Fruit fly (Drosophila melanogaster) whole organism, embryonic: Measurements from ENCODE around the gene SP555.

Experiments used
- Asciz ChIP-seq: fragments of 200-800 bp; sonication (Bioruptor generic); optimal IDR thresholded peaks from 2 replicates; lab custom pipeline; 2017; ENCODE audit warnings: missing biosample characterization, mild to moderate bottlenecking, missing genetic modification characterization, missing genetic modification reagents
- Bdp1 ChIP-seq: fragments of 200-800 bp; sonication (Bioruptor generic); optimal IDR thresholded peaks from 3 replicates; lab custom pipeline; 2016; ENCODE audit warnings: missing biosample characterization, missing genetic modification characterization
- CG10274 ChIP-seq: fragments of 200-800 bp; sonication (Bioruptor generic); optimal IDR thresholded peaks from 3 replicates; lab custom pipeline; 2017; ENCODE audit warnings: missing biosample characterization, mild to moderate bottlenecking, missing genetic modification characterization
- CG11093 ChIP-seq: fragments of 200-800 bp; sonication (Bioruptor generic); IDR thresholded peaks from 3 replicates; pipeline ENCODE4 v1.3.6; 2022; ENCODE audit warnings: missing biosample characterization, missing genetic modification characterization
- CG11456 ChIP-seq: fragments of 200-800 bp; sonication (Bioruptor generic); IDR thresholded peaks from 3 replicates; pipeline ENCODE4 v1.3.6; 2022; ENCODE audit warnings: missing biosample characterization, missing genetic modification characterization
- CG12236 ChIP-seq: fragments of 200-800 bp; sonication (Bioruptor generic); optimal IDR thresholded peaks from 2 replicates; lab custom pipeline; 2016; ENCODE audit warnings: missing biosample characterization, missing genetic modification characterization
- CG12659 ChIP-seq: fragments of 200-800 bp; sonication (Bioruptor generic); optimal IDR thresholded peaks from 3 replicates; lab custom pipeline; 2017; ENCODE audit warnings: mild to moderate bottlenecking, missing biosample characterization, missing genetic modification reagents, missing genetic modification characterization
- CG12744 ChIP-seq: fragments of 200-800 bp; sonication (Bioruptor generic); optimal IDR thresholded peaks from 2 replicates; lab custom pipeline; 2016; ENCODE audit warnings: missing biosample characterization, missing genetic modification characterization
- CG14965 ChIP-seq: fragments of 200-800 bp; sonication (Bioruptor generic); optimal IDR thresholded peaks from 2 replicates; lab custom pipeline; 2016; ENCODE audit warnings: missing biosample characterization, missing genetic modification characterization, borderline replicate concordance
- CG15696 ChIP-seq: fragments of 200-800 bp; sonication (Bioruptor generic); optimal IDR thresholded peaks from 2 replicates; lab custom pipeline; 2019; ENCODE audit warnings: missing biosample characterization, mild to moderate bottlenecking, missing genetic modification characterization, moderate library complexity
- CG16813 ChIP-seq: fragments of 200-800 bp; sonication (Bioruptor generic); IDR thresholded peaks from 3 replicates; pipeline ENCODE4 v1.3.6; 2022; ENCODE audit warnings: missing biosample characterization, missing genetic modification characterization; ENCODE audit not compliant: partially characterized antibody
- CG17186 ChIP-seq: fragments of 200-800 bp; sonication (Bioruptor generic); optimal IDR thresholded peaks from 3 replicates; lab custom pipeline; 2017; ENCODE audit warnings: missing biosample characterization, missing genetic modification reagents, missing genetic modification characterization
- CG17568 ChIP-seq: fragments of 200-800 bp; sonication (Bioruptor generic); optimal IDR thresholded peaks from 2 replicates; lab custom pipeline; 2018; ENCODE audit warnings: missing biosample characterization, mild to moderate bottlenecking, missing genetic modification characterization, moderate library complexity
- CG17612 ChIP-seq: fragments of 200-800 bp; sonication (Bioruptor generic); IDR thresholded peaks from 2 replicates; pipeline ENCODE4 v1.3.6; 2022; ENCODE audit warnings: missing biosample characterization, missing genetic modification characterization
- CG1792 ChIP-seq: fragments of 200-800 bp; sonication (Bioruptor generic); optimal IDR thresholded peaks from 2 replicates; lab custom pipeline; 2016; ENCODE audit warnings: missing biosample characterization, missing genetic modification characterization
- CG2116 ChIP-seq: fragments of 200-800 bp; sonication (Bioruptor generic); optimal IDR thresholded peaks from 3 replicates; lab custom pipeline; 2018; ENCODE audit warnings: missing biosample characterization, mild to moderate bottlenecking, missing genetic modification characterization
- CG30403 ChIP-seq: fragments of 200-800 bp; sonication (Bioruptor generic); optimal IDR thresholded peaks from 3 replicates; lab custom pipeline; 2016; ENCODE audit warnings: missing biosample characterization, missing genetic modification characterization
- CG3281 ChIP-seq: fragments of 200-800 bp; sonication (Bioruptor generic); optimal IDR thresholded peaks from 3 replicates; lab custom pipeline; 2017; ENCODE audit warnings: missing biosample characterization, mild to moderate bottlenecking, missing genetic modification characterization
- CG3838 ChIP-seq: fragments of 200-800 bp; sonication (Bioruptor generic); optimal IDR thresholded peaks from 3 replicates; lab custom pipeline; 2016; ENCODE audit warnings: missing biosample characterization, missing genetic modification characterization
- CG3847 ChIP-seq: fragments of 200-800 bp; sonication (Bioruptor generic); IDR thresholded peaks from 2 replicates; pipeline ENCODE4 v1.3.6; 2022; ENCODE audit warnings: missing biosample characterization, missing genetic modification characterization
- CG4360 ChIP-seq: fragments of 200-800 bp; sonication (Bioruptor generic); IDR thresholded peaks from 2 replicates; pipeline ENCODE4 v1.3.6; 2022; ENCODE audit warnings: missing biosample characterization, missing genetic modification characterization
- CG43689 ChIP-seq: fragments of 200-800 bp; sonication (Bioruptor generic); IDR thresholded peaks from 2 replicates; pipeline ENCODE4 v1.3.6; 2022; ENCODE audit warnings: missing biosample characterization, missing genetic modification characterization
- CG4854 ChIP-seq: fragments of 200-800 bp; sonication (Bioruptor generic); optimal IDR thresholded peaks from 2 replicates; lab custom pipeline; 2016; ENCODE audit warnings: missing biosample characterization, missing genetic modification characterization, inconsistent platforms
- CG8089 ChIP-seq: fragments of 200-800 bp; sonication (Bioruptor generic); optimal IDR thresholded peaks from 3 replicates; lab custom pipeline; 2016; ENCODE audit warnings: missing biosample characterization, missing genetic modification characterization
- Dbx ChIP-seq: fragments of 200-800 bp; sonication (Bioruptor generic); IDR thresholded peaks from 3 replicates; pipeline ENCODE4 v1.3.6; 2022; ENCODE audit warnings: missing biosample characterization, missing genetic modification characterization
- Dip2 ChIP-seq: fragments of 200-800 bp; sonication (Bioruptor generic); IDR thresholded peaks from 2 replicates; pipeline ENCODE4 v1.3.6; 2022; ENCODE audit warnings: missing biosample characterization, missing genetic modification characterization
- Fer3 ChIP-seq: fragments of 200-800 bp; sonication (Bioruptor generic); optimal IDR thresholded peaks from 2 replicates; lab custom pipeline; 2018; ENCODE audit warnings: missing biosample characterization, mild to moderate bottlenecking, missing genetic modification characterization, moderate library complexity
- Lhr ChIP-seq: fragments of 200-800 bp; sonication (Bioruptor generic); optimal IDR thresholded peaks from 3 replicates; lab custom pipeline; 2017; ENCODE audit warnings: mild to moderate bottlenecking, missing biosample characterization, missing genetic modification reagents, missing genetic modification characterization
- MESR4 ChIP-seq: fragments of 200-800 bp; sonication (Bioruptor generic); optimal IDR thresholded peaks from 2 replicates; lab custom pipeline; 2018; ENCODE audit warnings: missing biosample characterization, mild to moderate bottlenecking, missing genetic modification characterization, moderate library complexity
- Mad ChIP-seq: fragments of 200-800 bp; sonication (Bioruptor generic); optimal IDR thresholded peaks from 2 replicates; lab custom pipeline; 2016; ENCODE audit warnings: missing biosample characterization, missing genetic modification characterization
- Myb ChIP-seq: fragments of 200-800 bp; sonication (Bioruptor generic); optimal IDR thresholded peaks from 2 replicates; lab custom pipeline; 2016; ENCODE audit warnings: missing biosample characterization, missing genetic modification characterization
- NfI ChIP-seq: fragments of 200-800 bp; sonication (Bioruptor generic); optimal IDR thresholded peaks from 3 replicates; lab custom pipeline; 2018; ENCODE audit warnings: missing biosample characterization, mild to moderate bottlenecking, missing genetic modification characterization, moderate library complexity
- PHDP ChIP-seq: fragments of 200-800 bp; sonication (Bioruptor generic); optimal IDR thresholded peaks from 3 replicates; lab custom pipeline; 2018; ENCODE audit warnings: missing biosample characterization, mild to moderate bottlenecking, missing genetic modification characterization, moderate library complexity
- Scr ChIP-seq: fragments of 200-800 bp; sonication (Bioruptor generic); IDR thresholded peaks from 2 replicates; pipeline ENCODE4 v1.3.6; 2022; ENCODE audit warnings: missing biosample characterization, missing genetic modification characterization; ENCODE audit not compliant: partially characterized antibody
- aop ChIP-seq: fragments of 200-800 bp; sonication (Bioruptor generic); IDR thresholded peaks from 2 replicates; pipeline ENCODE4 v1.3.6; 2022; ENCODE audit warnings: missing biosample characterization, missing genetic modification characterization
- bcd ChIP-seq: fragments of 200-800 bp; sonication (Bioruptor generic); optimal IDR thresholded peaks from 2 replicates; lab custom pipeline; 2017; ENCODE audit warnings: missing biosample characterization, mild to moderate bottlenecking, missing genetic modification characterization
- bsh ChIP-seq, 2 experiments: fragments of 200-800 bp; sonication (Bioruptor generic); optimal IDR thresholded peaks; 2 replicates each; lab custom pipeline; 2017 to 2018; ENCODE audit warnings: mild to moderate bottlenecking in 2 of 2, missing biosample characterization in 2 of 2, missing genetic modification characterization in 2 of 2, moderate library complexity in 1 of 2
- cato ChIP-seq: fragments of 200-800 bp; sonication (Bioruptor generic); optimal IDR thresholded peaks from 2 replicates; lab custom pipeline; 2016; ENCODE audit warnings: missing biosample characterization, missing genetic modification characterization, borderline replicate concordance
- caup ChIP-seq: fragments of 200-800 bp; sonication (Bioruptor generic); optimal IDR thresholded peaks from 3 replicates; lab custom pipeline; 2017; ENCODE audit warnings: missing biosample characterization, mild to moderate bottlenecking, missing genetic modification characterization, moderate library complexity; ENCODE audit not compliant: severe bottlenecking
- esg ChIP-seq: fragments of 200-800 bp; sonication (Bioruptor generic); conservative IDR thresholded peaks from 2 replicates; pipeline ENCODE4 v1.3.6; 2022; ENCODE audit warnings: missing biosample characterization, missing genetic modification characterization
- fd64A ChIP-seq: fragments of 200-800 bp; sonication (Bioruptor generic); optimal IDR thresholded peaks from 3 replicates; lab custom pipeline; 2018; ENCODE audit warnings: missing biosample characterization, mild to moderate bottlenecking, missing genetic modification characterization
- gro ChIP-seq: fragments of 200-800 bp; sonication (Bioruptor generic); optimal IDR thresholded peaks from 2 replicates; lab custom pipeline; 2016; ENCODE audit warnings: missing biosample characterization, missing genetic modification characterization
- hth ChIP-seq: fragments of >200 bp; optimal IDR thresholded peaks from 2 replicates; lab custom pipeline; 2017; ENCODE audit warnings: inconsistent platforms
- maf-S ChIP-seq: fragments of 200-800 bp; sonication (Bioruptor generic); optimal IDR thresholded peaks from 2 replicates; lab custom pipeline; 2016; ENCODE audit warnings: missing biosample characterization, missing genetic modification characterization
- nerfin-1 ChIP-seq: fragments of 200-800 bp; sonication (Bioruptor generic); optimal IDR thresholded peaks from 3 replicates; lab custom pipeline; 2019; ENCODE audit warnings: missing biosample characterization, mild to moderate bottlenecking, missing genetic modification characterization, moderate library complexity
- nmo ChIP-seq: fragments of 200-800 bp; sonication (Bioruptor generic); optimal IDR thresholded peaks from 2 replicates; lab custom pipeline; 2018; ENCODE audit warnings: missing biosample characterization, mild to moderate bottlenecking, missing genetic modification characterization, moderate library complexity
- p53 ChIP-seq: fragments of 200-800 bp; sonication (Bioruptor generic); optimal IDR thresholded peaks from 2 replicates; lab custom pipeline; 2016; ENCODE audit warnings: missing biosample characterization, missing genetic modification characterization
- pum ChIP-seq: fragments of 200-800 bp; sonication (Bioruptor generic); optimal IDR thresholded peaks from 2 replicates; lab custom pipeline; 2016; ENCODE audit warnings: missing biosample characterization, missing genetic modification characterization
- shn ChIP-seq: fragments of 200-800 bp; sonication (Bioruptor generic); optimal IDR thresholded peaks from 3 replicates; lab custom pipeline; 2016; ENCODE audit warnings: missing biosample characterization, missing genetic modification characterization
- wor ChIP-seq: fragments of 200-800 bp; sonication (Bioruptor generic); IDR thresholded peaks from 2 replicates; pipeline ENCODE4 v1.3.6; 2022; ENCODE audit warnings: missing biosample characterization, missing genetic modification characterization

SP555 gene

DNA sequence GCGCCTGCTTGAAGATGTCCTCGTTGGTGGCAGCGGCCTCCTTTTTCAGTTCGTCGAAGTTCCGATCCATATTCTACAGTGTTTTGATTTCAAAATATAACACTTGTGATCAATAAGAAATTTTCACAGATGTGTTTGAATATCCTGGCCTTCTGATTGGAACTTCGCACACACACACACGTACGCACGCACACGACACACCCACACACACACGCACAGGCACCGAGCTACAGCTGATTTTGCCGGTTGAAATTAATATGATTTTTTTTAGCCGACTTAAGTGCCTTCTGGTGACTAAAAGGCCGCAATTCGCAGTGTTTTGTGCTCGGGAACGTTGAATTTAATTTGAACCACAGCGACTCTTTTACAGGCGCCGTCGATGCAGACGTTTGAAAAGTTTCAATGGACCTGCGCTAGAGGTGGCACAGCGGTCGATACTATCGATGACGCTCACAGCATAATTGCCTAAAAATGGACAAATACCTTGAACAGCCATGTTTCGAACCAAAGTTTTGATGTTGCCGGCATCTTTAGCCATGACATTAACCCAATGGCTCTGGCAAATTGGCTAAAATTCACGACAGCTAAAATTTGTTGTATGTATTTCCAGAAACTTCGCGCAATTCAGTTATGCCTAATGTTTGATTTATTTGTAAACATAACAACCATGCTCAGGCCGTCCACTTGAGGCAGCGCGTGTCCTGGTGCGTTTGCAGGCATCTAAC, 28.0 kb upstream of the SP555 start, which contains the start of gene Rtnl1 (continued):
- no peak for TF ChIP-seq wor (GFP tag; lab: Robert Waterston, UW)
- peak; percentile 59 for TF ChIP-seq CG17186 (GFP tag; lab: Kevin White, UChicago)
- no peak for TF ChIP-seq CG3838 (GFP tag; lab: Kevin White, UChicago)
- no peak for TF ChIP-seq CG11456
- TF ChIP-seq CG14965 (GFP tag; lab: Kevin White, UChicago) = no peak
- TF ChIP-seq aop (GFP tag; lab: Robert Waterston, UW) = no peak
- TF ChIP-seq CG16813 (GFP tag; lab: Robert Waterston, UW) = peak; percentile 93
- TF ChIP-seq nmo (GFP tag; lab: Kevin White, UChicago) = peak; percentile 76
- TF ChIP-seq Mad (GFP tag; lab: Kevin White, UChicago) = peak; percentile 35
- TF ChIP-seq CG12659 (GFP tag; lab: Kevin White, UChicago) = peak; percentile 88
- TF ChIP-seq Dip2 (GFP tag; lab: Robert Waterston, UW) = no peak
- TF ChIP-seq Dbx (GFP tag; lab: Robert Waterston, UW) = peak; percentile 42; the same call in 2 of the 3 replicates
- no peak for TF ChIP-seq fd64A (GFP tag; lab: Kevin White, UChicago)
- no peak for TF ChIP-seq CG3281
- TF ChIP-seq CG12744 (GFP tag; lab: Kevin White, UChicago) = peak; percentile 46
- TF ChIP-seq CG17568 (GFP tag; lab: Kevin White, UChicago) = no peak
- peak; percentile 71 for TF ChIP-seq p53 (GFP tag; lab: Kevin White, UChicago)
- TF ChIP-seq maf-S (GFP tag; lab: Kevin White, UChicago) = peak; percentile 2
- TF ChIP-seq Asciz (GFP tag; lab: Kevin White, UChicago) = peak; percentile 88
- TF ChIP-seq CG1792 (GFP tag; lab: Kevin White, UChicago) = peak; percentile 10
- no peak for TF ChIP-seq Bdp1 (GFP tag; lab: Kevin White, UChicago)
- peak; percentile 16 for TF ChIP-seq nerfin-1 (tag; lab: Kevin White, UChicago)
- no peak for TF ChIP-seq cato
- no peak for TF ChIP-seq CG15696
- peak; percentile 94 for TF ChIP-seq Lhr (GFP tag; lab: Kevin White, UChicago)
- TF ChIP-seq Myb (GFP tag; lab: Kevin White, UChicago) = peak; percentile 87
- TF ChIP-seq CG11093 = no peak
- TF ChIP-seq CG10274 (GFP tag; lab: Kevin White, UChicago) = no peak
- TF ChIP-seq esg = no peak
- TF ChIP-seq CG8089 (GFP tag; lab: Kevin White, UChicago) = no peak
- TF ChIP-seq gro = peak; percentile 84
- peak; percentile 2 for TF ChIP-seq CG4854
- no peak for TF ChIP-seq bcd (GFP tag; lab: Kevin White, UChicago)
- TF ChIP-seq bsh (GFP tag; optimal IDR thresholded peaks at IDR 0.05; lab: Kevin White, UChicago) = no peak
- no peak for TF ChIP-seq NfI
- peak; percentile 29 for TF ChIP-seq shn (GFP tag; lab: Kevin White, UChicago)
- TF ChIP-seq hth (lab: Kevin White, UChicago) = no peak
- no peak for TF ChIP-seq CG4360 (GFP tag; lab: Robert Waterston, UW)
- peak; percentile 19 for TF ChIP-seq pum (GFP tag; lab: Kevin White, UChicago)
- no peak for TF ChIP-seq CG43689
- TF ChIP-seq Scr (GFP tag; lab: Robert Waterston, UW) = peak; percentile 92
- peak; percentile 55; the same call in 1 of the 2 replicates for TF ChIP-seq CG3847 (GFP tag; lab: Robert Waterston, UW)
- TF ChIP-seq MESR4 (GFP tag; lab: Kevin White, UChicago) = peak; percentile 77
- no peak for TF ChIP-seq Fer3
- TF ChIP-seq CG2116 (GFP tag; lab: Kevin White, UChicago) = peak; percentile 73
- TF ChIP-seq CG12236 = no peak
- peak; percentile 35 for TF ChIP-seq CG30403 (GFP tag; lab: Kevin White, UChicago)
- TF ChIP-seq caup (GFP tag; lab: Kevin White, UChicago) = peak; percentile 8
- TF ChIP-seq CG17612 (GFP tag; lab: Robert Waterston, UW) = no peak
- no peak for TF ChIP-seq PHDP (tag; lab: Kevin White, UChicago)
